Worm (Caenorhabditis elegans) whole organism, early embryonic: ENCODE results near the gene C36C9.6.
"Not testable (repeated sequence)": the region's sequence is repeated elsewhere in the genome, so short reads cannot be mapped to it uniquely, and the experiment has no call there.

ENCODE experiments used
- ama-1 ChIP-seq: fragments of 150-350 bp; optimal IDR thresholded peaks from 2 replicates; lab custom pipeline; 2014
- ceh-13 ChIP-seq: fragments of 200-800 bp; sonication (Bioruptor generic); optimal IDR thresholded peaks from 2 replicates; lab custom pipeline; 2018; ENCODE audit warnings: mild to moderate bottlenecking, missing genetic modification characterization, missing compliant biosample characterization
- flt-1 ChIP-seq: fragments of 200-800 bp; sonication (Bioruptor generic); IDR thresholded peaks from 2 replicates; pipeline ENCODE4 v1.3.6; 2022; ENCODE audit warnings: missing genetic modification characterization, missing compliant biosample characterization
- scrt-1 ChIP-seq: fragments of 200-800 bp; sonication (Bioruptor generic); IDR thresholded peaks from 2 replicates; pipeline ENCODE4 v1.3.6; 2022; ENCODE audit warnings: missing genetic modification characterization, missing compliant biosample characterization
- tbx-11 ChIP-seq: fragments of 200-800 bp; sonication (Bioruptor generic); IDR thresholded peaks from 2 replicates; pipeline ENCODE4 v1.3.6; 2022; ENCODE audit warnings: missing genetic modification characterization, missing compliant biosample characterization
- tbx-37 ChIP-seq: fragments of 200-800 bp; sonication (Bioruptor generic); conservative IDR thresholded peaks from 2 replicates; pipeline ENCODE4 v1.3.6; 2022; ENCODE audit warnings: missing genetic modification reagents, missing genetic modification characterization, missing compliant biosample characterization
- tra-4 ChIP-seq: sonication (generic microtip); optimal IDR thresholded peaks from 2 replicates; lab custom pipeline; 2017; ENCODE audit warnings: missing genetic modification characterization, missing compliant biosample characterization

DNA sequence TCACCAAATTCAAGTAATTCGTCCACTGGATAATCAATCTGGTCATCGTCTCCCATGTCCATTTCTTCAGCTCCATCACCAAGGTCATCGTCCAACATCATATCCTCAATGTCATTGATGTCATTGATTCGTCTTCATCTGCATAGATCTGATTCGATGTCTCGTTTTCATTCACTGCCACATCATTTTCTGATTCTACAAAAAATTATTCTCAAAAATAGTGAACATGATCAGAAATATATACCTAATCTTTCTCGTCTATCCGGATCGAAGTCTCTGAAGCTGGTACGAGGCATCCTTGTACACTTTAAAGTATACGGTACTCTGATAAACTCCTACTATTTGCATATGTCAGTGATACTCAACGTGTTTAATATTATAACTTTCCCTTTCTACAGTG lies 6.1 kb upstream of the C36C9.6 start, which contains the start of gene C36C9.4:
- TF ChIP-seq tbx-37 (GFP tag; lab: Robert Waterston, UW); scrt-1 (GFP tag; lab: Robert Waterston, UW); flt-1 (GFP tag; lab: Robert Waterston, UW); ama-1 (lab: Kevin White, UChicago); tbx-11 (GFP tag; lab: Robert Waterston, UW); tra-4; ceh-13: not testable (repeated sequence)
